Worm (Caenorhabditis elegans): ENCODE results near the gene rpc-25.

Gene rpc-25

DNA sequence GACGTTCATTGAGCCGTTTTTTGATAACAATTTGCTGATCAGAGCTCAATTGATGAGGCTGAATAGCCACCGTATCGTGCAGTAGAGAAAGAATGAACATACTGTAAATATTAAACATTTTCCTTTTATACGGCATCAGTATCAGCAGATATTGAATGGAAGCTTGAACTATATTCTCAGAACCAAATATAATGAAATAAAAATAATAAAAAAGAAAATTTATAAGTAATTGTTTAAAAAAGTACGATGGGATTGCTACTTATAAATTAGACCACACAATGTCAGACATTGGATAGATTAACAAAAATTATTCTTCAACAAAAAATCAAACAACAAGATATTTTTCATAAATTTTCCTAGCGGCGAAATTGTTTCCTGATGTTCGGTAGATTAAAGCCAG, at the start of gene rpc-25:
Gene rpc-25 (minus strand): TSS at position 101 of the 400 bp plus-strand sequence.
- TF ChIP-seq Y5F2A.4 (GFP tag; optimal IDR thresholded peaks at IDR 0.05) = no peak
- no peak for TF ChIP-seq spr-3 (GFP tag; optimal IDR thresholded peaks at IDR 0.05)
- TF ChIP-seq pqm-1 (tag; optimal IDR thresholded peaks at IDR 0.05) = no peak
- TF ChIP-seq lsy-2 (tag; optimal IDR thresholded peaks at IDR 0.05) = no peak
- no peak for TF ChIP-seq daf-8 (GFP tag; IDR thresholded peaks at IDR 0.05)
- TF ChIP-seq sdz-12 (GFP tag; optimal IDR thresholded peaks at IDR 0.05) = no peak

DNA sequence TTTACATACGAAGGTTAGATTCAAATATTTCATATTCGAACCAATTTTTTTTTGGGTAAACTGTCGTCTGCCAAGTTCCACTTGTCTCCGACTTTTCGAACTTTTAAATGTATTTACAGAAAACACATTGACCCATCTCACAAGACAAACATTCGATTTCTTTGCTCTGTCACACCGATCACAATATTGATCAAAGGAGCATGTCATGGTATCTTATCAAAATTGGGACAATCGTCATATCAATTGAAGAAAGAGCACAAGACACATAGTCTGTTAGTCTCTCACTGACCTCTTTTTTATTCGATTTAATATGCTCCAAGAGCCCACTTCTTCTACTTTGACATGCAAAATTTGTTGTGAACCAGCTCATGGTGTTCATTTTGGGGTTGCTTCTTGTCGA, 49.6 kb upstream of the rpc-25 start, which contains the start of gene nhr-232:
Gene nhr-232 (plus strand): TSS at position 121 of the 400 bp plus-strand sequence.
- TF ChIP-seq zfp-3 (GFP tag; conservative IDR thresholded peaks at IDR 0.05) (no peak), mdt-29 (GFP tag; IDR thresholded peaks at IDR 0.05) (no peak), unc-39 (tag; optimal IDR thresholded peaks at IDR 0.05) (no peak), tra-1 (GFP tag; IDR thresholded peaks at IDR 0.05) (no peak), dve-1 (tag; optimal IDR thresholded peaks at IDR 0.05; ENCODE audit: insufficient read depth) (peak; percentile 64), ceh-28 (tag; optimal IDR thresholded peaks at IDR 0.05) (no peak), spr-3 (GFP tag; optimal IDR thresholded peaks at IDR 0.05) (no peak), snpc-1.2 (GFP tag; IDR thresholded peaks at IDR 0.05) (no peak), nhr-28 (tag; optimal IDR thresholded peaks at IDR 0.05) (peak; percentile 80), nhr-77 (tag; optimal IDR thresholded peaks at IDR 0.05) (peak; percentile 73), dmd-6 (GFP tag; IDR thresholded peaks at IDR 0.05) (peak; percentile 91), php-3 (GFP tag; IDR thresholded peaks at IDR 0.05) (peak; percentile 63), rbr-2 (tag; optimal IDR thresholded peaks at IDR 0.05) (no peak), nhr-11 (tag; optimal IDR thresholded peaks at IDR 0.05) (no peak), nhr-102 (tag; optimal IDR thresholded peaks at IDR 0.05) (no peak), nhr-111 (GFP tag; optimal IDR thresholded peaks at IDR 0.05) (no peak), lin-38 (GFP tag; IDR thresholded peaks at IDR 0.05) (no peak), daf-16 (GFP tag; optimal IDR thresholded peaks at IDR 0.05) (no peak), daf-16 (tag; optimal IDR thresholded peaks at IDR 0.05) (peak; percentile 89), pqm-1 (tag; optimal IDR thresholded peaks at IDR 0.05) (peak; percentile 86), hlh-11 (tag; optimal IDR thresholded peaks at IDR 0.05) (peak; percentile 75), jun-1 (tag; optimal IDR thresholded peaks at IDR 0.05) (no peak), ama-1 (optimal IDR thresholded peaks at IDR 0.05) (no peak), aha-1 (tag) (no peak), set-16 (GFP tag; IDR thresholded peaks at IDR 0.05) (no peak), hlh-30 (tag; optimal IDR thresholded peaks at IDR 0.05; ENCODE audit: insufficient read depth) (peak; percentile 75), Y48G9A.11 (GFP tag; IDR thresholded peaks at IDR 0.05) (no peak), mes-2 (tag; optimal IDR thresholded peaks at IDR 0.05; ENCODE audit: poor library complexity, severe bottlenecking) (peak; percentile 33), R02D3.7 (tag; optimal IDR thresholded peaks at IDR 0.05) (no peak), pha-4 (GFP tag; IDR thresholded peaks at IDR 0.05) (no peak), pha-4 (tag; optimal IDR thresholded peaks at IDR 0.05) (peak; percentile 14), T20F7.1 (GFP tag; optimal IDR thresholded peaks at IDR 0.05) (no peak), mxl-3 (GFP tag; optimal IDR thresholded peaks at IDR 0.05) (peak; percentile 52)

DNA sequence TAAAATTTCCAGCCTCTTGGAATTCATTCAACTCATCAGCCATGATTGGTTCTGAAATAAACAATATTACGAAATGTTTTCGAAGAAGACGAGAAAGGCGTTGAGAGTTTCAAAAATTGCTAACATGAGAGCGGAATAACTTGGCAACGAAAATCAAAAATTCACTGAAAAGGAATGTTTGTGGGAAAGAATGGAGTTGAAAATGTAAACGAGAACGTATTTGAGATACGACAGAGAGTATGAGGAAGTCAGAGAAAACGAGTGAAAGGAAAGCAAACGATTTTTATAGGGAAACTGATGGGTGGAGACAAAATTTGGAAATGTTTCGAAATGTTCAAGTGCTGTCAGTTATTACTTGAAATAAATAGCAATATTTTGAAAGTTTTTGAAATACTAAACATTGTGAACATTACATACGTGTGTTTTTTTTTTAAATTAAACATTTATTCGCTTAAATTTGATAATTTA, 48.6 kb upstream of the rpc-25 start, which contains the start of gene rop-1:
Gene rop-1 (minus strand): TSS at position 51 of the 468 bp plus-strand sequence.
- TF ChIP-seq zip-2 (tag; optimal IDR thresholded peaks at IDR 0.05) = peak; percentile 94
- TF ChIP-seq nhr-28 (tag; optimal IDR thresholded peaks at IDR 0.05) = peak; percentile 37
- TF ChIP-seq pha-4 (GFP tag; IDR thresholded peaks at IDR 0.05) = no peak
- peak; percentile 68 for TF ChIP-seq pha-4 (tag; optimal IDR thresholded peaks at IDR 0.05)
- TF ChIP-seq ama-1 (optimal IDR thresholded peaks at IDR 0.05) = peak; percentile 59
- peak; percentile 58 for TF ChIP-seq dve-1 (tag; optimal IDR thresholded peaks at IDR 0.05; ENCODE audit: insufficient read depth)
- TF ChIP-seq pqm-1 (tag; optimal IDR thresholded peaks at IDR 0.05) = peak; percentile 12
- TF ChIP-seq daf-16 (GFP tag; optimal IDR thresholded peaks at IDR 0.05) = no peak
- TF ChIP-seq daf-16 (tag; optimal IDR thresholded peaks at IDR 0.05) = peak; percentile 64
- TF ChIP-seq nhr-25 (tag; optimal IDR thresholded peaks at IDR 0.05; ENCODE audit: borderline replicate concordance, insufficient read depth) = no peak
- TF ChIP-seq dmd-6 (GFP tag; IDR thresholded peaks at IDR 0.05) = no peak
- TF ChIP-seq rbr-2 (tag; optimal IDR thresholded peaks at IDR 0.05) = no peak
